Fruit fly (Drosophila melanogaster): ENCODE data around the gene CG11585.

The CG11585 gene

dm6 chrX:14208426-14209208 lies 19.3 kb downstream of the CG11585 start:
- TF ChIP-seq ken (GFP tag; IDR thresholded peaks at IDR 0.05) (no peak; the same call in 2 of the 3 replicates), CG17829 (tag; optimal IDR thresholded peaks at IDR 0.05) (peak; percentile 60), CG32772 (GFP tag; IDR thresholded peaks at IDR 0.05) (peak; percentile 53), hb (GFP tag; IDR thresholded peaks at IDR 0.05; ENCODE audit: partially characterized antibody) (no peak), p53 (GFP tag; optimal IDR thresholded peaks at IDR 0.05) (no peak), Optix (GFP tag; IDR thresholded peaks at IDR 0.05) (peak; percentile 51; the same call in 1 of the 3 replicates), CG7271 (tag; optimal IDR thresholded peaks at IDR 0.05) (peak; percentile 70), CG13296 (GFP tag; optimal IDR thresholded peaks at IDR 0.05) (peak; percentile 24), CG8359 (GFP tag; optimal IDR thresholded peaks at IDR 0.05; ENCODE audit: borderline replicate concordance) (peak; percentile 60), en (GFP tag; optimal IDR thresholded peaks at IDR 0.05) (peak; percentile 21), CG3163 (GFP tag; optimal IDR thresholded peaks at IDR 0.05) (peak; percentile 30), CG10959 (GFP tag; IDR thresholded peaks at IDR 0.05) (peak; percentile 29; the same call in 1 of the 2 replicates), MTF-1 (GFP tag; optimal IDR thresholded peaks at IDR 0.05; ENCODE audit: borderline replicate concordance) (peak; percentile 74), Abd-B (GFP tag; optimal IDR thresholded peaks at IDR 0.05) (no peak), CG15479 (GFP tag; optimal IDR thresholded peaks at IDR 0.05) (peak; percentile 19), shn (GFP tag; optimal IDR thresholded peaks at IDR 0.05) (no peak), wor (GFP tag; IDR thresholded peaks at IDR 0.05) (peak; percentile 39; the same call in 1 of the 2 replicates), CG1792 (GFP tag; optimal IDR thresholded peaks at IDR 0.05) (no peak), Xbp1 (GFP tag; optimal IDR thresholded peaks at IDR 0.05) (peak; percentile 62), ttk (GFP tag; IDR thresholded peaks at IDR 0.05) (peak; percentile 42; the same call in 1 of the 2 replicates), CG17802 (tag; optimal IDR thresholded peaks at IDR 0.05) (peak; percentile 41), CG14014 (GFP tag; IDR thresholded peaks at IDR 0.05) (peak; percentile 58; the same call in 1 of the 2 replicates), kah (GFP tag; optimal IDR thresholded peaks at IDR 0.05) (peak; percentile 49), CG4820 (GFP tag; optimal IDR thresholded peaks at IDR 0.05) (peak; percentile 57), CG7372 (GFP tag; IDR thresholded peaks at IDR 0.05) (0 out of 2 replicates have a peak, but pooled peaks have one; percentile 29), CG31441 (GFP tag; IDR thresholded peaks at IDR 0.05) (peak; percentile 76), pb (GFP tag; optimal IDR thresholded peaks at IDR 0.05) (no peak), abd-A (tag; optimal IDR thresholded peaks at IDR 0.05) (no peak), Ptx1 (GFP tag; IDR thresholded peaks at IDR 0.05) (peak; percentile 62), pum (GFP tag; optimal IDR thresholded peaks at IDR 0.05) (peak; percentile 46), exex (tag; optimal IDR thresholded peaks at IDR 0.05) (no peak), CG15011 (GFP tag; optimal IDR thresholded peaks at IDR 0.05) (peak; percentile 24), cad (GFP tag; optimal IDR thresholded peaks at IDR 0.05) (no peak), NfI (GFP tag; optimal IDR thresholded peaks at IDR 0.05) (peak; percentile 50), HHEX (GFP tag; optimal IDR thresholded peaks at IDR 0.05) (peak; percentile 48), CG6254 (GFP tag; optimal IDR thresholded peaks at IDR 0.05) (peak; percentile 67), CG10209 (GFP tag; optimal IDR thresholded peaks at IDR 0.05) (peak; percentile 38), NC2α (GFP tag; optimal IDR thresholded peaks at IDR 0.05) (no peak), CG15696 (tag; optimal IDR thresholded peaks at IDR 0.05) (peak; percentile 57), sisA (GFP tag; IDR thresholded peaks at IDR 0.05) (no peak; the same call in 1 of the 2 replicates), CG30020 (tag; optimal IDR thresholded peaks at IDR 0.05) (no peak), Hsf (GFP tag; optimal IDR thresholded peaks at IDR 0.05) (peak; percentile 37), danr (GFP tag; IDR thresholded peaks at IDR 0.05) (no peak), ems (GFP tag; optimal IDR thresholded peaks at IDR 0.05) (peak; percentile 47), vvl (GFP tag; IDR thresholded peaks at IDR 0.05) (peak; percentile 91), CG17361 (GFP tag; IDR thresholded peaks at IDR 0.05) (peak; percentile 61), CG6791 (GFP tag; IDR thresholded peaks at IDR 0.05; ENCODE audit: partially characterized antibody) (no peak), H15 (GFP tag; IDR thresholded peaks at IDR 0.05) (peak; percentile 41; the same call in 1 of the 3 replicates), CG12071 (GFP tag; optimal IDR thresholded peaks at IDR 0.05) (no peak)
